Worm (Caenorhabditis elegans) whole organism, L4 larva: ENCODE results near the gene sup-26.
A peak's percentile ranks its signal among the peaks of the same experiment; 100 is the strongest.

ENCODE experiments used
- F37D6.2 ChIP-seq: sonication (generic microtip); optimal IDR thresholded peaks from 2 replicates; lab custom pipeline; 2016; ENCODE audit warnings: mild to moderate bottlenecking, missing genetic modification characterization, missing compliant biosample characterization
- T20F7.1 ChIP-seq: fragments of 200-800 bp; sonication (Bioruptor generic); optimal IDR thresholded peaks from 2 replicates; lab custom pipeline; 2018; ENCODE audit warnings: mild to moderate bottlenecking, missing genetic modification characterization, missing compliant biosample characterization
- Y105C5A.15 ChIP-seq: fragments of 200-800 bp; sonication (Bioruptor generic); IDR thresholded peaks from 2 replicates; pipeline ENCODE4 v1.3.6; 2022; ENCODE audit warnings: missing genetic modification characterization, missing compliant biosample characterization
- Y5F2A.4 ChIP-seq: fragments of 200-800 bp; sonication (Bioruptor generic); optimal IDR thresholded peaks from 2 replicates; lab custom pipeline; 2018; ENCODE audit warnings: mild to moderate bottlenecking, missing genetic modification characterization, missing compliant biosample characterization
- ceh-20 ChIP-seq: fragments of 200-800 bp; sonication (Bioruptor generic); IDR thresholded peaks from 2 replicates; pipeline ENCODE4 v1.3.6; 2022; ENCODE audit warnings: missing genetic modification reagents, missing genetic modification characterization, missing compliant biosample characterization
- cey-2 ChIP-seq: sonication (generic microtip); optimal IDR thresholded peaks from 3 replicates; lab custom pipeline; 2017; ENCODE audit warnings: missing genetic modification characterization, mild to moderate bottlenecking, missing compliant biosample characterization, antibody characterized with exemption, borderline replicate concordance; ENCODE audit not compliant: insufficient read depth
- daf-16 ChIP-seq, 3 experiments: sonication (generic microtip); optimal IDR thresholded peaks; 2 replicates each; lab custom pipeline; 2016 to 2017; ENCODE audit warnings: missing genetic modification characterization in 3 of 3, missing genetic modification reagents in 3 of 3, mild to moderate bottlenecking in 2 of 3, missing compliant biosample characterization in 2 of 3, missing biosample characterization in 1 of 3, moderate library complexity in 1 of 3
- daf-8 ChIP-seq: fragments of 200-800 bp; sonication (Bioruptor generic); IDR thresholded peaks from 2 replicates; pipeline ENCODE4 v1.3.6; 2022; ENCODE audit warnings: missing genetic modification characterization, missing compliant biosample characterization
- dmd-6 ChIP-seq: fragments of 200-800 bp; sonication (Bioruptor generic); IDR thresholded peaks from 2 replicates; pipeline ENCODE4 v1.3.6; 2022; ENCODE audit warnings: missing genetic modification reagents, missing genetic modification characterization, missing compliant biosample characterization
- dpl-1 ChIP-seq: fragments of 150-350 bp; optimal IDR thresholded peaks from 2 replicates; lab custom pipeline; 2014; ENCODE audit warnings: missing biosample characterization, missing genetic modification reagents, missing genetic modification characterization
- duxl-1 ChIP-seq: sonication (generic microtip); optimal IDR thresholded peaks from 2 replicates; lab custom pipeline; 2016; ENCODE audit warnings: mild to moderate bottlenecking, missing genetic modification characterization, moderate library complexity, missing compliant biosample characterization; ENCODE audit not compliant: poor library complexity
- dve-1 ChIP-seq: sonication (generic microtip); optimal IDR thresholded peaks from 2 replicates; lab custom pipeline; 2017; ENCODE audit warnings: antibody characterized with exemption, mild to moderate bottlenecking, missing genetic modification characterization, missing compliant biosample characterization; ENCODE audit not compliant: insufficient read depth
- egl-27 ChIP-seq: sonication (generic microtip); optimal IDR thresholded peaks from 3 replicates; lab custom pipeline; 2017; ENCODE audit warnings: missing biosample characterization, missing genetic modification reagents, missing genetic modification characterization
- fkh-10 ChIP-seq: fragments of 150-350 bp; optimal IDR thresholded peaks from 2 replicates; lab custom pipeline; 2014; ENCODE audit warnings: missing biosample characterization, missing genetic modification reagents, missing genetic modification characterization
- hlh-11 ChIP-seq: fragments of 200-800 bp; sonication (Bioruptor generic); optimal IDR thresholded peaks from 2 replicates; lab custom pipeline; 2018; ENCODE audit warnings: mild to moderate bottlenecking, missing genetic modification characterization, missing compliant biosample characterization
- hlh-30 ChIP-seq: sonication (generic microtip); optimal IDR thresholded peaks from 2 replicates; lab custom pipeline; 2017; ENCODE audit warnings: antibody characterized with exemption, mild to moderate bottlenecking, missing genetic modification characterization, missing compliant biosample characterization; ENCODE audit not compliant: insufficient read depth
- hmg-1.1 ChIP-seq: fragments of 200-800 bp; sonication (Bioruptor generic); IDR thresholded peaks from 2 replicates; pipeline ENCODE4 v1.3.6; 2022; ENCODE audit warnings: missing genetic modification reagents, missing genetic modification characterization, missing compliant biosample characterization
- lin-29 ChIP-seq: fragments of 200-800 bp; sonication (Bioruptor generic); IDR thresholded peaks from 2 replicates; pipeline ENCODE4 v1.3.6; 2022; ENCODE audit warnings: missing genetic modification reagents, missing genetic modification characterization, missing compliant biosample characterization
- lin-38 ChIP-seq: fragments of 200-800 bp; sonication (Bioruptor generic); IDR thresholded peaks from 2 replicates; pipeline ENCODE4 v1.3.6; 2022; ENCODE audit warnings: missing genetic modification reagents, missing genetic modification characterization, missing compliant biosample characterization
- lsy-2 ChIP-seq, 2 experiments: fragments of 150-350 bp in 1 of 2; sonication (generic microtip) in 1 of 2; optimal IDR thresholded peaks; 2 replicates each; lab custom pipeline; 2014 to 2017; ENCODE audit warnings: missing biosample characterization in 2 of 2, missing genetic modification characterization in 2 of 2
- mdl-1 ChIP-seq, 2 experiments: fragments of 150-350 bp in 1 of 2; sonication (generic microtip) in 1 of 2; optimal IDR thresholded peaks; 2 replicates each; lab custom pipeline; 2014 to 2017; ENCODE audit warnings: missing biosample characterization in 2 of 2, missing genetic modification characterization in 2 of 2
- mep-1 ChIP-seq: fragments of 150-350 bp; sonication (generic microtip); optimal IDR thresholded peaks from 3 replicates; lab custom pipeline; 2014; ENCODE audit warnings: missing biosample characterization, missing genetic modification characterization
- mes-2 ChIP-seq: sonication (generic microtip); optimal IDR thresholded peaks from 2 replicates; lab custom pipeline; 2016; ENCODE audit warnings: missing genotype, mild to moderate bottlenecking, missing genetic modification characterization, missing compliant biosample characterization; ENCODE audit not compliant: poor library complexity, severe bottlenecking
- mxl-3 ChIP-seq: fragments of 200-800 bp; sonication (Bioruptor generic); optimal IDR thresholded peaks from 2 replicates; lab custom pipeline; 2018; ENCODE audit warnings: mild to moderate bottlenecking, missing genetic modification characterization, missing compliant biosample characterization
- nhr-10 ChIP-seq: fragments of 150-350 bp; optimal IDR thresholded peaks from 2 replicates; lab custom pipeline; 2014; ENCODE audit warnings: missing biosample characterization, missing genetic modification characterization
- nhr-102 ChIP-seq: sonication (generic microtip); optimal IDR thresholded peaks from 2 replicates; lab custom pipeline; 2016; ENCODE audit warnings: mild to moderate bottlenecking, missing genetic modification characterization, moderate library complexity, missing compliant biosample characterization
- nhr-11 ChIP-seq: fragments of 150-350 bp; optimal IDR thresholded peaks from 2 replicates; lab custom pipeline; 2014; ENCODE audit warnings: missing biosample characterization, missing genetic modification characterization
- nhr-111 ChIP-seq: fragments of 200-800 bp; sonication (Bioruptor generic); optimal IDR thresholded peaks from 2 replicates; lab custom pipeline; 2018; ENCODE audit warnings: mild to moderate bottlenecking, missing genetic modification characterization, missing compliant biosample characterization
- nhr-28 ChIP-seq: fragments of 150-350 bp; optimal IDR thresholded peaks from 2 replicates; lab custom pipeline; 2014; ENCODE audit warnings: missing biosample characterization, missing genetic modification characterization
- nhr-48 ChIP-seq: sonication (generic microtip); optimal IDR thresholded peaks from 2 replicates; lab custom pipeline; 2016; ENCODE audit warnings: mild to moderate bottlenecking, missing genetic modification characterization, missing compliant biosample characterization
- nhr-6 ChIP-seq: fragments of 150-350 bp; optimal IDR thresholded peaks from 2 replicates; lab custom pipeline; 2014; ENCODE audit warnings: missing biosample characterization, missing genetic modification characterization
- rbr-2 ChIP-seq: sonication (generic microtip); optimal IDR thresholded peaks from 2 replicates; lab custom pipeline; 2016; ENCODE audit warnings: missing genotype, missing genetic modification characterization, missing compliant biosample characterization
- sdz-12 ChIP-seq: fragments of 200-800 bp; sonication (Bioruptor generic); optimal IDR thresholded peaks from 2 replicates; lab custom pipeline; 2018; ENCODE audit warnings: mild to moderate bottlenecking, missing genetic modification characterization, missing compliant biosample characterization
- set-16 ChIP-seq: fragments of 200-800 bp; sonication (Bioruptor generic); IDR thresholded peaks from 2 replicates; pipeline ENCODE4 v1.3.6; 2022; ENCODE audit warnings: missing genetic modification reagents, missing genetic modification characterization, missing compliant biosample characterization
- tag-97 ChIP-seq: fragments of 200-800 bp; sonication (Bioruptor generic); IDR thresholded peaks from 2 replicates; pipeline ENCODE4 v1.3.6; 2022; ENCODE audit warnings: missing genetic modification characterization, missing compliant biosample characterization
- tra-1 ChIP-seq: fragments of 200-800 bp; sonication (Bioruptor generic); IDR thresholded peaks from 2 replicates; pipeline ENCODE4 v1.3.6; 2022; ENCODE audit warnings: missing genetic modification reagents, missing genetic modification characterization, missing compliant biosample characterization
- unc-130 ChIP-seq: sonication (generic microtip); optimal IDR thresholded peaks from 2 replicates; lab custom pipeline; 2016; ENCODE audit warnings: missing genetic modification reagents, missing genetic modification characterization, missing compliant biosample characterization
- unc-62 ChIP-seq, 3 experiments: fragments of 150-350 bp in 1 of 3; sonication (generic microtip); optimal IDR thresholded peaks in 2 of 3; peaks in 1 of 3; 1 replicate in 1 of 3; 2 replicates in 2 of 3; lab custom pipeline; 2014 to 2017; ENCODE audit warnings: missing biosample characterization in 3 of 3, missing genetic modification characterization in 3 of 3, missing genetic modification reagents in 3 of 3, missing genotype in 1 of 3
- zag-1 ChIP-seq: fragments of 150-350 bp; optimal IDR thresholded peaks from 2 replicates; lab custom pipeline; 2014; ENCODE audit warnings: missing biosample characterization, missing genetic modification characterization
- zfp-3 ChIP-seq: fragments of 200-800 bp; sonication (Bioruptor generic); conservative IDR thresholded peaks from 2 replicates; pipeline ENCODE4 v1.3.6; 2022; ENCODE audit warnings: missing genetic modification reagents, missing genetic modification characterization, missing compliant biosample characterization
- zip-2 ChIP-seq: fragments of 150-350 bp; optimal IDR thresholded peaks from 2 replicates; lab custom pipeline; 2014; ENCODE audit warnings: missing biosample characterization, missing genetic modification characterization
- ztf-11 ChIP-seq: fragments of 150-350 bp; optimal IDR thresholded peaks from 2 replicates; lab custom pipeline; 2014; ENCODE audit warnings: missing biosample characterization, missing genetic modification characterization

Gene sup-26

ce11 chrIII:4274524-4274923, 5.5 kb downstream of the sup-26 start:
- TF ChIP-seq unc-130: no peak
- peak in 1 of 2 experiments; percentile 93 for TF ChIP-seq unc-62 (GFP tag; optimal IDR thresholded peaks at IDR 0.05 in 1 of 2; lab: Kevin White, UChicago)
- TF ChIP-seq unc-62 (tag; optimal IDR thresholded peaks at IDR 0.05; lab: Kevin White, UChicago): no peak
- TF ChIP-seq egl-27 (tag; lab: Kevin White, UChicago): no peak
- no peak for TF ChIP-seq lin-29

DNA sequence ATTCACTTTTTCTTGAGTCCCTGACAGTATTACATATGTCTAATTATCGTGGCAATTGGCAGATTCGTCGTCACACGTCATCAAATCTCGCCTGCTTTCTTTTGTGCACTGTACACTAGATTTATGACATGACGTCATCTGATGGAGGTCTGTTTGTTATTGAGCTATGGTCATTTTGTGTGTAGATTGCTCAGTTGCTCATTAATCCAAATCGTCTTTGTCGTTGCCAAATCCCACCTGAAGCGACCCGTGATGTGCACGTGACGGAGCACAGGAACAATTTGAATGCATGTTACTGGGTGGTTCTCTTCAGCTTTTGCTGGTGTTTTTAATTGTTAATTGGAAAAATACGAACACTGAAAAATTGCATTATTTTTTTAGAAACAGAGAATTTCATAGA, 7.2 kb downstream of the sup-26 start:
- TF ChIP-seq zip-2 (tag; lab: Kevin White, UChicago): no peak
- TF ChIP-seq zfp-3 (GFP tag; lab: Robert Waterston, UW): 0 out of 2 replicates have a peak, but pooled peaks have one; percentile 31
- TF ChIP-seq daf-8: no peak
- TF ChIP-seq dmd-6 (GFP tag; lab: Robert Waterston, UW): no peak
- no peak for TF ChIP-seq nhr-10 (tag; lab: Kevin White, UChicago)
- TF ChIP-seq ceh-20 (GFP tag; lab: Robert Waterston, UW): no peak
- no peak for TF ChIP-seq nhr-111 (GFP tag; lab: Kevin White, UChicago)
- no peak for TF ChIP-seq nhr-48

DNA sequence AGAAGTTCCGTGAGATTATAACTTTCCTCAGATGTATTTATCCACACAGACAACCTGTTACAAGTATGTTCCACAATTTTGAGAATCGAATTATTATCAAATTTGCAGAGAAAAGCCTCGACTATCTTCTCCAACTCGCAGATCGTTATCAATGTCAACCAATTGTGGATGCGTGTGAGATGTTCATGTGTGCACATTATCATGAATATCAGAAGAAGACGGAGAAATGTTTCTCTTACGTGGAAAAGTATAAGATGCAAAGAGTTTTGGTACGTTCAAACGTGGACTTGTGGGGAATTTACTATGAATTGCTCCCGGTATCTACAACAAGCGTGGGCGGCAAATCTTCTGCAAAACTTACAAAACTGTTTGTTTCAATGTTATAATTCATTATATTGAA, 9.0 kb downstream of the sup-26 start:
- no peak for TF ChIP-seq ztf-11
- peak in 1 of 2 experiments; percentile 92 for TF ChIP-seq unc-62 (GFP tag; optimal IDR thresholded peaks at IDR 0.05 in 1 of 2; lab: Kevin White, UChicago)
- TF ChIP-seq unc-62 (tag; optimal IDR thresholded peaks at IDR 0.05; lab: Kevin White, UChicago): no peak

- TF ChIP-seq mdl-1 (tag; optimal IDR thresholded peaks at IDR 0.05; lab: Kevin White, UChicago) (peak in 1 of 2 experiments; percentile 20), F37D6.2 (tag; lab: Kevin White, UChicago) (peak; percentile 15), Y5F2A.4 (GFP tag; lab: Kevin White, UChicago) (no peak), mxl-3 (GFP tag; lab: Kevin White, UChicago) (no peak), nhr-102 (tag; lab: Kevin White, UChicago) (peak; percentile 45), nhr-28 (peak; percentile 36), sdz-12 (GFP tag; lab: Kevin White, UChicago) (no peak), tra-1 (GFP tag; lab: Robert Waterston, UW) (no peak), dve-1 (tag; lab: Kevin White, UChicago) (peak; percentile 71), lin-38 (GFP tag; lab: Robert Waterston, UW) (peak; percentile 67), dpl-1 (GFP tag; lab: Kevin White, UChicago) (peak; percentile 81), lin-29 (no peak), hlh-11 (tag; lab: Kevin White, UChicago) (peak; percentile 67), duxl-1 (peak; percentile 23), set-16 (GFP tag; lab: Robert Waterston, UW) (0 out of 2 replicates have a peak, but pooled peaks have one; percentile 17), mep-1 (tag; lab: Kevin White, UChicago) (peak; percentile 61), nhr-11 (tag; lab: Kevin White, UChicago) (peak; percentile 20), zag-1 (tag; lab: Kevin White, UChicago) (no peak), T20F7.1 (GFP tag; lab: Kevin White, UChicago) (peak; percentile 64), tag-97 (no peak), Y105C5A.15 (GFP tag; lab: Robert Waterston, UW) (no peak), lsy-2 (tag; optimal IDR thresholded peaks at IDR 0.05; lab: Kevin White, UChicago) (peak in 1 of 2 experiments; percentile 81), daf-16 (GFP tag; optimal IDR thresholded peaks at IDR 0.05; lab: Kevin White, UChicago) (peak in 1 of 2 experiments; percentile 20), daf-16 (tag; optimal IDR thresholded peaks at IDR 0.05; lab: Kevin White, UChicago) (no peak), hmg-1.1 (peak; percentile 47; the same call in 1 of the 2 replicates), mes-2 (peak; percentile 80), cey-2 (tag; lab: Kevin White, UChicago) (no peak), dmd-6 (GFP tag; lab: Robert Waterston, UW) (peak; percentile 59), nhr-48 (peak; percentile 28), hlh-30 (tag; lab: Kevin White, UChicago) (peak; percentile 60), fkh-10 (GFP tag; lab: Kevin White, UChicago) (peak; percentile 50), nhr-6 (tag; lab: Kevin White, UChicago) (peak; percentile 55), rbr-2 (tag; lab: Kevin White, UChicago) (peak; percentile 50)
Observed at ce11 chrIII:4269220-4269935, 10.6 kb downstream of the sup-26 start, which contains the start of the genes sftb-1 and R10E4.1. TSS of gene sftb-1 (minus strand) at chrIII:4269270. TSS of gene R10E4.1 (plus strand) at chrIII:4269743.
